Worm (Caenorhabditis elegans) whole organism, early embryonic: ENCODE measurements around the gene K08H2.3.

Experiments used
- aly-1 ChIP-seq: sonication (generic microtip); optimal IDR thresholded peaks from 2 replicates; lab custom pipeline; 2016; ENCODE audit warnings: missing genetic modification characterization, missing compliant biosample characterization
- ama-1 ChIP-seq: fragments of 150-350 bp; optimal IDR thresholded peaks from 2 replicates; lab custom pipeline; 2014
- ceh-13 ChIP-seq: fragments of 200-800 bp; sonication (Bioruptor generic); optimal IDR thresholded peaks from 2 replicates; lab custom pipeline; 2018; ENCODE audit warnings: mild to moderate bottlenecking, missing genetic modification characterization, missing compliant biosample characterization
- ets-7 ChIP-seq: sonication (generic microtip); optimal IDR thresholded peaks from 2 replicates; lab custom pipeline; 2016; ENCODE audit warnings: missing genotype, missing genetic modification characterization, missing compliant biosample characterization
- flt-1 ChIP-seq: fragments of 200-800 bp; sonication (Bioruptor generic); IDR thresholded peaks from 2 replicates; pipeline ENCODE4 v1.3.6; 2022; ENCODE audit warnings: missing genetic modification characterization, missing compliant biosample characterization
- hmg-4 ChIP-seq: fragments of 200-800 bp; sonication (Bioruptor generic); optimal IDR thresholded peaks from 2 replicates; lab custom pipeline; 2018; ENCODE audit warnings: mild to moderate bottlenecking, missing genetic modification characterization, missing compliant biosample characterization
- hnd-1 ChIP-seq: sonication (generic microtip); optimal IDR thresholded peaks from 2 replicates; lab custom pipeline; 2016; ENCODE audit warnings: missing genetic modification characterization, missing compliant biosample characterization
- scrt-1 ChIP-seq: fragments of 200-800 bp; sonication (Bioruptor generic); IDR thresholded peaks from 2 replicates; pipeline ENCODE4 v1.3.6; 2022; ENCODE audit warnings: missing genetic modification characterization, missing compliant biosample characterization
- tbx-37 ChIP-seq: fragments of 200-800 bp; sonication (Bioruptor generic); conservative IDR thresholded peaks from 2 replicates; pipeline ENCODE4 v1.3.6; 2022; ENCODE audit warnings: missing genetic modification reagents, missing genetic modification characterization, missing compliant biosample characterization

- TF ChIP-seq hnd-1 (tag; lab: Kevin White, UChicago) (no peak), scrt-1 (GFP tag; lab: Robert Waterston, UW) (no peak), ama-1 (lab: Kevin White, UChicago) (no peak), ets-7 (no peak), ceh-13 (GFP tag; lab: Kevin White, UChicago) (no peak), hmg-4 (GFP tag; lab: Kevin White, UChicago) (no peak), tbx-37 (no peak), flt-1 (GFP tag; lab: Robert Waterston, UW) (no peak), aly-1 (no peak)
These were observed 25.0 kb downstream of the K08H2.3 start, which contains the start of gene K09A11.1 for ce11 chrX:13262195-13262594.
